Fruit fly (Drosophila melanogaster) whole organism, pupa: ENCODE data around the gene dsf.

ENCODE experiments used
- CG10348 ChIP-seq: fragments of 200-800 bp; sonication (Bioruptor generic); IDR thresholded peaks from 2 replicates; pipeline ENCODE4 v1.3.6; 2022; ENCODE audit warnings: missing biosample characterization, missing genetic modification characterization
- CG12605 ChIP-seq: fragments of 200-800 bp; sonication (Bioruptor generic); IDR thresholded peaks from 2 replicates; pipeline ENCODE4 v1.3.6; 2022; ENCODE audit warnings: missing biosample characterization, missing genetic modification characterization
- CG14655 ChIP-seq: fragments of 200-800 bp; sonication (Bioruptor generic); optimal IDR thresholded peaks from 3 replicates; lab custom pipeline; 2017; ENCODE audit warnings: mild to moderate bottlenecking, missing biosample characterization, missing genetic modification reagents, missing genetic modification characterization
- CG15710 ChIP-seq: fragments of 200-800 bp; sonication (Bioruptor generic); optimal IDR thresholded peaks from 2 replicates; lab custom pipeline; 2018; ENCODE audit warnings: missing biosample characterization, mild to moderate bottlenecking, missing genetic modification characterization, moderate library complexity
- CG32121 ChIP-seq: fragments of 200-800 bp; sonication (Bioruptor generic); IDR thresholded peaks from 2 replicates; pipeline ENCODE4 v1.3.6; 2022; ENCODE audit warnings: missing biosample characterization, missing genetic modification characterization
- CG34367 ChIP-seq: fragments of 200-800 bp; sonication (Bioruptor generic); optimal IDR thresholded peaks from 2 replicates; lab custom pipeline; 2018; ENCODE audit warnings: missing biosample characterization, mild to moderate bottlenecking, missing genetic modification characterization
- CG4496 ChIP-seq: fragments of 200-800 bp; sonication (Bioruptor generic); IDR thresholded peaks from 3 replicates; pipeline ENCODE4 v1.3.6; 2022; ENCODE audit warnings: missing biosample characterization, missing genetic modification characterization
- CG8159 ChIP-seq: fragments of 200-800 bp; sonication (Bioruptor generic); optimal IDR thresholded peaks from 3 replicates; lab custom pipeline; 2018; ENCODE audit warnings: missing biosample characterization, mild to moderate bottlenecking, missing genetic modification characterization, moderate library complexity
- CG8301 ChIP-seq: fragments of 200-800 bp; sonication (Bioruptor generic); optimal IDR thresholded peaks from 2 replicates; lab custom pipeline; 2018; ENCODE audit warnings: missing biosample characterization, mild to moderate bottlenecking, missing genetic modification characterization
- D1 ChIP-seq: fragments of 200-800 bp; sonication (Bioruptor generic); optimal IDR thresholded peaks from 2 replicates; lab custom pipeline; 2018; ENCODE audit warnings: missing biosample characterization, mild to moderate bottlenecking, missing genetic modification characterization, moderate library complexity
- EcR ChIP-seq: fragments of 200-800 bp; sonication (Bioruptor generic); optimal IDR thresholded peaks from 3 replicates; lab custom pipeline; 2019; ENCODE audit warnings: missing biosample characterization, missing genetic modification characterization, mild to moderate bottlenecking, moderate library complexity, missing genetic modification reagents
- Ets98B ChIP-seq: fragments of 200-800 bp; sonication (Bioruptor generic); IDR thresholded peaks from 2 replicates; pipeline ENCODE4 v1.3.6; 2022; ENCODE audit warnings: missing biosample characterization, missing genetic modification characterization
- Snoo ChIP-seq: fragments of 200-800 bp; sonication (Bioruptor generic); optimal IDR thresholded peaks from 3 replicates; lab custom pipeline; 2017; ENCODE audit warnings: missing biosample characterization, mild to moderate bottlenecking, missing genetic modification characterization, inconsistent platforms

- TF ChIP-seq D1 (no peak), Snoo (tag; lab: Kevin White, UChicago) (no peak), CG10348 (no peak), CG15710 (no peak), CG32121 (GFP tag; lab: Robert Waterston, UW) (no peak), CG14655 (GFP tag; lab: Kevin White, UChicago) (no peak), CG4496 (GFP tag; lab: Robert Waterston, UW) (no peak), CG8301 (tag; lab: Kevin White, UChicago) (no peak), EcR (peak; percentile 12), CG34367 (tag; lab: Kevin White, UChicago) (no peak), CG8159 (tag; lab: Kevin White, UChicago) (no peak), Ets98B (GFP tag; lab: Robert Waterston, UW) (no peak), CG12605 (GFP tag; lab: Robert Waterston, UW) (no peak)
Measured at dm6 chr2L:5971093-5971808, 45.5 kb downstream of the dsf start.
